Fruit fly (Drosophila melanogaster): ENCODE data around the gene CG16781.

The CG16781 gene

DNA sequence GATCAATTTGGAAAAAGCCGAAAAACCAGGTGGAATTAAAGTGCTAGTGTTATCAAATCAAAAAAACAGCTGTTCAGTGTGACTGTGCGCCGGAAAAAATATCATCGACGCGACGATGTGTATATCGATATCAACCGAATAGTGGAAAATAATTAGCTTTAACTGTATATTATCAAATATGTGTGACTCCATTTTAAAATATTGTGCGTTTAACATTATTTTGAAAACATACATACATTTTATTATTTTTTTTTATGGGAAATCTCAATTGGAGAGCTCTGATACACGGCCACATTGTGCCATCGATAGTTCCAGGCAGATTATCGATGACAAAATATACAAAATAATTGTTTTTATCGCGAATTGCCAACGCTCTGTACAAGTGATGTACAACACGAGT, 21.5 kb upstream of the CG16781 start, which contains the start of the genes CG14270 and CG10803 (continued):
- TF ChIP-seq sqz (GFP tag; optimal IDR thresholded peaks at IDR 0.05): peak; percentile 1
- TF ChIP-seq CG16813 (GFP tag; IDR thresholded peaks at IDR 0.05; ENCODE audit: partially characterized antibody): peak; percentile 88
- peak; percentile 74 for TF ChIP-seq MBD-R2 (GFP tag; IDR thresholded peaks at IDR 0.05)
- TF ChIP-seq hbn (GFP tag; IDR thresholded peaks at IDR 0.05; ENCODE audit: partially characterized antibody): peak; percentile 74
- TF ChIP-seq CG6272 (GFP tag; IDR thresholded peaks at IDR 0.05): peak; percentile 24; the same call in 1 of the 2 replicates
- TF ChIP-seq CG8290 (GFP tag; optimal IDR thresholded peaks at IDR 0.05): peak; percentile 38
- no peak for TF ChIP-seq CG8290 (tag; optimal IDR thresholded peaks at IDR 0.05)
- peak; percentile 17 for TF ChIP-seq CG30403 (GFP tag; optimal IDR thresholded peaks at IDR 0.05)
- peak; percentile 71 for TF ChIP-seq CG9797 (GFP tag; optimal IDR thresholded peaks at IDR 0.05)
- no peak for TF ChIP-seq CG11085 (GFP tag; IDR thresholded peaks at IDR 0.05)
- TF ChIP-seq Sin3A (optimal IDR thresholded peaks at IDR 0.05): peak; percentile 82
- peak in 1 of 3 experiments; percentile 48 for TF ChIP-seq Stat92E (GFP tag; optimal IDR thresholded peaks at IDR 0.05)
- no peak for TF ChIP-seq CG12744 (GFP tag; optimal IDR thresholded peaks at IDR 0.05)
- peak; percentile 91 for TF ChIP-seq Scr (GFP tag; IDR thresholded peaks at IDR 0.05; ENCODE audit: partially characterized antibody)
- no peak for TF ChIP-seq croc (GFP tag; conservative IDR thresholded peaks at IDR 0.05)
- no peak for TF ChIP-seq Ada2b (GFP tag; IDR thresholded peaks at IDR 0.05)
- TF ChIP-seq Gug (GFP tag; IDR thresholded peaks at IDR 0.05): 0 out of 4 replicates have a peak, but pooled peaks have one; percentile 2
- peak; percentile 85 for TF ChIP-seq vnd (GFP tag; IDR thresholded peaks at IDR 0.05; ENCODE audit: partially characterized antibody)
- peak; percentile 88 for TF ChIP-seq knrl (GFP tag; IDR thresholded peaks at IDR 0.05; ENCODE audit: partially characterized antibody)
- peak; percentile 52 for TF ChIP-seq YL-1 (GFP tag; optimal IDR thresholded peaks at IDR 0.05)
- no peak for TF ChIP-seq CTCF (GFP tag; optimal IDR thresholded peaks at IDR 0.05)
- peak; percentile 81 for TF ChIP-seq sna (GFP tag; IDR thresholded peaks at IDR 0.05; ENCODE audit: partially characterized antibody)
- no peak for TF ChIP-seq CG3281 (GFP tag; optimal IDR thresholded peaks at IDR 0.05)
- no peak for TF ChIP-seq CG42726 (GFP tag; IDR thresholded peaks at IDR 0.05; ENCODE audit: partially characterized antibody)
- TF ChIP-seq prd (optimal IDR thresholded peaks at IDR 0.05): no peak
- peak; percentile 21; the same call in 1 of the 3 replicates for TF ChIP-seq prd (GFP tag; IDR thresholded peaks at IDR 0.05)
- peak; percentile 14 for TF ChIP-seq dmrt11E (tag; optimal IDR thresholded peaks at IDR 0.05)
- peak; percentile 0 for TF ChIP-seq CG18262 (tag; optimal IDR thresholded peaks at IDR 0.05)
- no peak for TF ChIP-seq CG13296 (GFP tag; optimal IDR thresholded peaks at IDR 0.05)
- no peak; the same call in 1 of the 2 replicates for TF ChIP-seq slbo (GFP tag; IDR thresholded peaks at IDR 0.05)
- TF ChIP-seq CG9727 (GFP tag; optimal IDR thresholded peaks at IDR 0.05): peak; percentile 9
- no peak for TF ChIP-seq sens-2 (GFP tag; IDR thresholded peaks at IDR 0.05)
- peak; percentile 55; the same call in 1 of the 2 replicates for TF ChIP-seq bbx (GFP tag; IDR thresholded peaks at IDR 0.05; ENCODE audit: partially characterized antibody)
- TF ChIP-seq Myb (GFP tag; optimal IDR thresholded peaks at IDR 0.05): peak; percentile 21
- no peak for TF ChIP-seq CG3163 (GFP tag; optimal IDR thresholded peaks at IDR 0.05)
- TF ChIP-seq E2f2 (GFP tag; IDR thresholded peaks at IDR 0.05): peak; percentile 30; the same call in 1 of the 2 replicates
- no peak for TF ChIP-seq mld (GFP tag; IDR thresholded peaks at IDR 0.05; ENCODE audit: partially characterized antibody)
- TF ChIP-seq NfI (GFP tag; optimal IDR thresholded peaks at IDR 0.05): no peak
- TF ChIP-seq CG14965 (GFP tag; optimal IDR thresholded peaks at IDR 0.05; ENCODE audit: borderline replicate concordance): no peak
- TF ChIP-seq Med (GFP tag): peak; percentile 68
- TF ChIP-seq CG2712 (tag; optimal IDR thresholded peaks at IDR 0.05): peak; percentile 33
- no peak for TF ChIP-seq seq (GFP tag; IDR thresholded peaks at IDR 0.05)
- TF ChIP-seq cato (GFP tag; optimal IDR thresholded peaks at IDR 0.05; ENCODE audit: borderline replicate concordance): no peak
- peak; percentile 79 for TF ChIP-seq Ets65A (GFP tag)
- TF ChIP-seq grau (tag; optimal IDR thresholded peaks at IDR 0.05): peak; percentile 23
- TF ChIP-seq CG6791 (GFP tag; IDR thresholded peaks at IDR 0.05; ENCODE audit: partially characterized antibody): peak; percentile 62; the same call in 2 of the 3 replicates
- TF ChIP-seq ftz-f1 (GFP tag; optimal IDR thresholded peaks at IDR 0.05): no peak
- peak; percentile 56 for TF ChIP-seq CG3995 (GFP tag; optimal IDR thresholded peaks at IDR 0.05)
- TF ChIP-seq al (GFP tag; IDR thresholded peaks at IDR 0.05): 0 out of 2 replicates have a peak, but pooled peaks have one; percentile 19
- no peak for TF ChIP-seq fu2 (GFP tag; optimal IDR thresholded peaks at IDR 0.05)
- TF ChIP-seq CG12219 (GFP tag; optimal IDR thresholded peaks at IDR 0.05): no peak
